Worm (Caenorhabditis elegans): ENCODE data around the gene scrm-8.
"Not testable (repeated sequence)": the region's sequence is repeated elsewhere in the genome, so short reads cannot be mapped to it uniquely, and the experiment has no call there.

Gene scrm-8

ce11 chrIV:4125657-4126056 is 38.8 kb upstream of the scrm-8 start, which contains the start of gene F49F1.7:
TSS of gene F49F1.7 (minus strand) at chrIV:4125757.
- not testable (repeated sequence) for TF ChIP-seq ceh-48 (tag; optimal IDR thresholded peaks at IDR 0.05); dmd-4 (tag; optimal IDR thresholded peaks at IDR 0.05; ENCODE audit: borderline replicate concordance); hlh-30 (tag; optimal IDR thresholded peaks at IDR 0.05; ENCODE audit: insufficient read depth)

DNA sequence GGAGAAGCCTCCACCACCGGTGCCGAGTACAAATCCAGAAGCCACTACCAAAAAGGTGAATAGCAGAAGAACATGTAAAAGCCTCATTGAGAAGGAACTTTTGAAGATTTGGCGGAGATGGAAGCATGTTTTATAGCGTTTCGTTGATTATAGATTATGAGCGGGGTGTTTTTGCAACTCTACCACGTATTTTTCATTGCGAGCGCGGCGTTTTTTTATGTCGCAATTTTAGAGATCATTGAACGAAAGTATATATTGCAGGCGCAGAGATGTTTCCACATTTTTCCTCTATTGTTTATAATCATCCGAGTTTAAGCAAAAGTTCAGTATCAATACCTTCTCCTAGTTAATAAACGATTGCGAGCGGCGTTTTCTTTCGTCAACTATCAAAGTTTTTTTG is 28.7 kb upstream of the scrm-8 start, which contains the start of gene F49F1.17:
Gene F49F1.17, minus strand, starts transcription at position 101 of the 400 bp plus-strand sequence.
- TF ChIP-seq syd-9 (tag; optimal IDR thresholded peaks at IDR 0.05) (no peak), pha-4 (tag; optimal IDR thresholded peaks at IDR 0.05) (no peak), C08G9.2 (tag; optimal IDR thresholded peaks at IDR 0.05) (no peak), ttx-3 (tag; optimal IDR thresholded peaks at IDR 0.05) (no peak), dve-1 (tag; optimal IDR thresholded peaks at IDR 0.05) (no peak), ama-1 (optimal IDR thresholded peaks at IDR 0.05) (no peak), ztf-16 (tag; optimal IDR thresholded peaks at IDR 0.05) (no peak), T23F11.4 (GFP tag; optimal IDR thresholded peaks at IDR 0.05) (no peak), ets-4 (tag; optimal IDR thresholded peaks at IDR 0.05) (no peak), ceh-30 (tag; optimal IDR thresholded peaks at IDR 0.05) (no peak), tbx-2 (tag; optimal IDR thresholded peaks at IDR 0.05) (no peak)

- TF ChIP-seq mec-3 (tag; optimal IDR thresholded peaks at IDR 0.05; ENCODE audit: borderline replicate concordance) (no peak), ceh-31 (tag; optimal IDR thresholded peaks at IDR 0.05) (no peak), dve-1 (tag; optimal IDR thresholded peaks at IDR 0.05) (no peak)
Observed at ce11 chrIV:4137472-4137871, 27.0 kb upstream of the scrm-8 start, which contains the start of gene F49F1.9. TSS of gene F49F1.9 (minus strand) at chrIV:4137572.

- no peak for TF ChIP-seq ref-2 (tag; optimal IDR thresholded peaks at IDR 0.05)
- TF ChIP-seq ceh-6 (GFP tag; optimal IDR thresholded peaks at IDR 0.05) = no peak
- no peak for TF ChIP-seq pag-3 (tag; optimal IDR thresholded peaks at IDR 0.05; ENCODE audit: borderline replicate concordance)
- no peak for TF ChIP-seq sox-4 (tag; optimal IDR thresholded peaks at IDR 0.05)
- no peak for TF ChIP-seq dve-1 (tag; optimal IDR thresholded peaks at IDR 0.05)
- TF ChIP-seq odd-2 (tag; optimal IDR thresholded peaks at IDR 0.05) = no peak
- TF ChIP-seq ceh-14 (tag; optimal IDR thresholded peaks at IDR 0.05) = no peak
- TF ChIP-seq ceh-18 (tag; optimal IDR thresholded peaks at IDR 0.05) = no peak
- no peak for TF ChIP-seq ceh-22 (tag; optimal IDR thresholded peaks at IDR 0.05)
- no peak for TF ChIP-seq hlh-6 (tag; optimal IDR thresholded peaks at IDR 0.05)
- TF ChIP-seq tbx-2 (tag; optimal IDR thresholded peaks at IDR 0.05) = no peak
- TF ChIP-seq pha-2 (tag; optimal IDR thresholded peaks at IDR 0.05) = no peak
- no peak for TF ChIP-seq sox-2 (GFP tag; IDR thresholded peaks at IDR 0.05)
- no peak for TF ChIP-seq F13H6.1 (tag; optimal IDR thresholded peaks at IDR 0.05)
- TF ChIP-seq hlh-30 (tag; optimal IDR thresholded peaks at IDR 0.05; ENCODE audit: insufficient read depth) = no peak
- no peak for TF ChIP-seq hlh-15 (tag; optimal IDR thresholded peaks at IDR 0.05)
Observed at ce11 chrIV:4139022-4139421, 25.5 kb upstream of the scrm-8 start, which contains the start of gene F49F1.10. TSS of gene F49F1.10 (minus strand) at chrIV:4139122.

DNA sequence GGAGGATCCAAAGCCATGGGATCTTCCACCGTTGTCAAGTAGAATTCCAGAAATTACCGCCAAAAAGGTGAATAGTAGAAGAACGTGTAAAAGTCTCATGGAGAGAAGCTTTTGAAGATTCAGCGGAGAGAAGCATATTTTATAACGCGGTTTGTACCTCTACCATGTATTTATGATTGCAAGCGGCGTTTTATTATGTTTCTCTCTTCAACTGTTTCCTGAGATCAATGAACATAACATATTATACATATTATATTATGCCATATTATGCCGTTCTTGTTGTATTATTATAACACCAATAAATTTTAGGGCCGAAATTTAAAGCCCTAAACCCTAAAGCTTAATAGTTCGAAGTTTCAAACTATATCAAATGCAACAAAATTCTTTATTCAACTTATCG is 24.2 kb upstream of the scrm-8 start, which contains the start of gene F49F1.18:
Gene F49F1.18, minus strand, starts transcription at position 101 of the 400 bp plus-strand sequence.
- TF ChIP-seq pag-3 (tag; optimal IDR thresholded peaks at IDR 0.05; ENCODE audit: borderline replicate concordance) (no peak), ceh-30 (tag; optimal IDR thresholded peaks at IDR 0.05) (no peak), hlh-13 (GFP tag; optimal IDR thresholded peaks at IDR 0.05) (no peak), che-1 (tag; optimal IDR thresholded peaks at IDR 0.05) (no peak)

DNA sequence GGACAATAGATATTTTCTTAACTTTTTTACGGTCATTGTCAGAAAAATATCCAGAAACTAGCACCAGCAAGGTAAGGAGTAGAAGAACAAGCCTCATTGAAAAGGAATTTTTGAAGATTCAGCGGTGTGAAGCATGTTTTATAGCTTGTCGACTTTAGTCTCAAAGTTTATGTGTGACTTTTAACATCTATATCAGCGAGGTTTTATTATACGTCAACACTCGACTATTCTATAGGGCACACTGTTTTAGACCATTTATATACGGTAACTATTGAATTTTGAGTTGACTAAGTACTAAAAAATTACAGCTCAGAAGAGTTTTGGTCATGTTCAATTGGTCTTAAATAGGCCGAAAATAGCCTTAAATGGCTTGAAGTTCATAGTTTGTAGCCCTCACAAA is 23.2 kb upstream of the scrm-8 start, which contains the start of gene F49F1.11:
Gene F49F1.11, minus strand, starts transcription at position 101 of the 400 bp plus-strand sequence.
- no peak for TF ChIP-seq mec-3 (tag; optimal IDR thresholded peaks at IDR 0.05; ENCODE audit: borderline replicate concordance)

Measured in whole organism, late embryonic.